Worm (Caenorhabditis elegans) whole organism, L1 larva: ENCODE measurements around the gene sknr-1.

Source experiments
- aha-1 ChIP-seq: fragments of 150-350 bp; optimal IDR thresholded peaks from 2 replicates; lab custom pipeline; 2014; ENCODE audit warnings: missing biosample characterization, missing genetic modification characterization
- alr-1 ChIP-seq: fragments of 200-800 bp; sonication (Bioruptor generic); optimal IDR thresholded peaks from 2 replicates; lab custom pipeline; 2018; ENCODE audit warnings: borderline replicate concordance, mild to moderate bottlenecking, missing genetic modification characterization, missing compliant biosample characterization
- ama-1 ChIP-seq: fragments of 150-350 bp; optimal IDR thresholded peaks from 2 replicates; lab custom pipeline; 2014
- blmp-1 ChIP-seq: fragments of 150-350 bp; optimal IDR thresholded peaks from 2 replicates; lab custom pipeline; 2014; ENCODE audit warnings: missing biosample characterization, missing genetic modification characterization
- ceh-8 ChIP-seq: fragments of 200-800 bp; sonication (Bioruptor generic); optimal IDR thresholded peaks from 2 replicates; lab custom pipeline; 2018; ENCODE audit warnings: mild to moderate bottlenecking, missing genetic modification characterization, moderate library complexity, missing compliant biosample characterization
- ceh-82 ChIP-seq, 3 experiments: fragments of 150-350 bp in 1 of 3; sonication (generic microtip) in 2 of 3; optimal IDR thresholded peaks; 2 replicates each; lab custom pipeline; 2014 to 2017; ENCODE audit warnings: missing biosample characterization in 3 of 3, missing genetic modification characterization in 3 of 3
- ceh-88 ChIP-seq: fragments of 200-800 bp; sonication (Bioruptor generic); IDR thresholded peaks from 2 replicates; pipeline ENCODE4 v1.3.6; 2022; ENCODE audit warnings: missing genetic modification characterization, missing compliant biosample characterization
- ceh-90 ChIP-seq: sonication (generic microtip); optimal IDR thresholded peaks from 2 replicates; lab custom pipeline; 2016; ENCODE audit warnings: missing genetic modification characterization, missing compliant biosample characterization
- efl-1 ChIP-seq, 4 experiments: fragments of 150-350 bp; optimal IDR thresholded peaks in 3 of 4; peaks in 1 of 4; 1 replicate in 1 of 4; 2 replicates in 3 of 4; lab custom pipeline; 2014; ENCODE audit warnings: missing biosample characterization in 2 of 4, missing genetic modification characterization in 2 of 4, missing genetic modification reagents in 2 of 4
- efl-3 ChIP-seq: fragments of 200-800 bp; sonication (Bioruptor generic); optimal IDR thresholded peaks from 2 replicates; lab custom pipeline; 2018; ENCODE audit warnings: mild to moderate bottlenecking, missing genetic modification characterization, missing compliant biosample characterization
- egl-27 ChIP-seq, 2 experiments: fragments of 150-350 bp in 1 of 2; sonication (generic microtip); optimal IDR thresholded peaks; 3 replicates each; lab custom pipeline; 2017 to 2018; ENCODE audit warnings: missing biosample characterization in 2 of 2, missing genetic modification characterization in 2 of 2, missing genetic modification reagents in 2 of 2
- elt-2 ChIP-seq: sonication (generic microtip); optimal IDR thresholded peaks from 2 replicates; lab custom pipeline; 2016; ENCODE audit warnings: missing genetic modification characterization, mild to moderate bottlenecking, inconsistent platforms, missing compliant biosample characterization, missing genetic modification reagents
- ets-5 ChIP-seq: fragments of 200-800 bp; sonication (Bioruptor generic); IDR thresholded peaks from 2 replicates; pipeline ENCODE4 v1.3.6; 2022; ENCODE audit warnings: missing genetic modification characterization, missing compliant biosample characterization
- fkh-10 ChIP-seq: sonication (generic microtip); optimal IDR thresholded peaks from 2 replicates; lab custom pipeline; 2017; ENCODE audit warnings: missing biosample characterization, missing genetic modification reagents, missing genetic modification characterization
- fkh-8 ChIP-seq: sonication (generic microtip); optimal IDR thresholded peaks from 2 replicates; lab custom pipeline; 2016; ENCODE audit warnings: mild to moderate bottlenecking, missing genetic modification characterization, missing compliant biosample characterization
- fos-1 ChIP-seq: fragments of 150-350 bp; optimal IDR thresholded peaks from 2 replicates; lab custom pipeline; 2014; ENCODE audit warnings: missing biosample characterization, missing genetic modification characterization
- hlh-17 ChIP-seq: fragments of 200-800 bp; sonication (Bioruptor generic); optimal IDR thresholded peaks from 2 replicates; lab custom pipeline; 2018; ENCODE audit warnings: missing genetic modification characterization, mild to moderate bottlenecking, missing compliant biosample characterization, moderate library complexity, borderline replicate concordance
- hpl-2 ChIP-seq: fragments of 150-350 bp; optimal IDR thresholded peaks from 2 replicates; lab custom pipeline; 2014; ENCODE audit warnings: missing biosample characterization, missing genetic modification reagents, missing genetic modification characterization
- lin-14 ChIP-seq: fragments of 200-800 bp; sonication (Bioruptor generic); optimal IDR thresholded peaks from 2 replicates; lab custom pipeline; 2018; ENCODE audit warnings: mild to moderate bottlenecking, missing genetic modification characterization, moderate library complexity, missing compliant biosample characterization
- lin-39 ChIP-seq: fragments of 150-350 bp; optimal IDR thresholded peaks from 2 replicates; lab custom pipeline; 2014; ENCODE audit warnings: missing biosample characterization, missing genetic modification reagents, missing genetic modification characterization
- lsy-2 ChIP-seq, 2 experiments: fragments of 150-350 bp; optimal IDR thresholded peaks; 2 replicates each; lab custom pipeline; 2014; ENCODE audit warnings: missing biosample characterization in 2 of 2, missing genetic modification characterization in 2 of 2
- mdl-1 ChIP-seq, 2 experiments: fragments of 150-350 bp; optimal IDR thresholded peaks; 2 replicates each; lab custom pipeline; 2014 to 2017; ENCODE audit warnings: missing biosample characterization in 2 of 2, missing genetic modification characterization in 2 of 2, inconsistent platforms in 1 of 2
- mep-1 ChIP-seq: fragments of 150-350 bp; optimal IDR thresholded peaks from 2 replicates; lab custom pipeline; 2014; ENCODE audit warnings: missing biosample characterization, missing genetic modification characterization
- nhr-11 ChIP-seq: fragments of 150-350 bp; optimal IDR thresholded peaks from 2 replicates; lab custom pipeline; 2014; ENCODE audit warnings: missing biosample characterization, missing genetic modification characterization
- nhr-19 ChIP-seq: fragments of 200-800 bp; sonication (Bioruptor generic); conservative IDR thresholded peaks from 2 replicates; pipeline ENCODE4 v1.3.6; 2022; ENCODE audit warnings: missing genetic modification characterization, missing compliant biosample characterization
- nhr-20 ChIP-seq: sonication (generic microtip); optimal IDR thresholded peaks from 2 replicates; lab custom pipeline; 2016; ENCODE audit warnings: mild to moderate bottlenecking, missing genetic modification characterization, missing compliant biosample characterization
- nhr-28 ChIP-seq: fragments of 150-350 bp; optimal IDR thresholded peaks from 2 replicates; lab custom pipeline; 2014; ENCODE audit warnings: missing biosample characterization, missing genetic modification characterization
- nhr-47 ChIP-seq: sonication (generic microtip); optimal IDR thresholded peaks from 2 replicates; lab custom pipeline; 2016; ENCODE audit warnings: mild to moderate bottlenecking, missing genetic modification characterization, moderate library complexity, missing compliant biosample characterization
- nhr-76 ChIP-seq: sonication (generic microtip); optimal IDR thresholded peaks from 2 replicates; lab custom pipeline; 2017; ENCODE audit warnings: missing biosample characterization, missing genetic modification characterization
- nhr-77 ChIP-seq: fragments of 150-350 bp; optimal IDR thresholded peaks from 2 replicates; lab custom pipeline; 2014; ENCODE audit warnings: missing biosample characterization, missing genetic modification characterization
- nhr-84 ChIP-seq: sonication (generic microtip); optimal IDR thresholded peaks from 2 replicates; lab custom pipeline; 2017; ENCODE audit warnings: missing biosample characterization, missing genetic modification characterization
- nhr-90 ChIP-seq: sonication (generic microtip); optimal IDR thresholded peaks from 2 replicates; lab custom pipeline; 2016; ENCODE audit warnings: mild to moderate bottlenecking, missing genetic modification characterization, missing compliant biosample characterization; ENCODE audit not compliant: poor library complexity
- pag-3 ChIP-seq: sonication (generic microtip); optimal IDR thresholded peaks from 2 replicates; lab custom pipeline; 2017; ENCODE audit warnings: missing genetic modification characterization, mild to moderate bottlenecking, missing compliant biosample characterization, antibody characterized with exemption, borderline replicate concordance; ENCODE audit not compliant: insufficient read depth
- pax-3 ChIP-seq: fragments of 200-800 bp; sonication (Bioruptor generic); optimal IDR thresholded peaks from 2 replicates; lab custom pipeline; 2018; ENCODE audit warnings: mild to moderate bottlenecking, missing genetic modification characterization, moderate library complexity, missing compliant biosample characterization
- rnt-1 ChIP-seq: sonication (generic microtip); optimal IDR thresholded peaks from 2 replicates; lab custom pipeline; 2016; ENCODE audit warnings: mild to moderate bottlenecking, missing genetic modification characterization, moderate library complexity, missing compliant biosample characterization
- swsn-7 ChIP-seq: sonication (generic microtip); optimal IDR thresholded peaks from 2 replicates; lab custom pipeline; 2016; ENCODE audit warnings: missing genetic modification characterization, missing compliant biosample characterization
- unc-62 ChIP-seq: fragments of 150-350 bp; optimal IDR thresholded peaks from 2 replicates; lab custom pipeline; 2014; ENCODE audit warnings: missing biosample characterization, missing genetic modification reagents, missing genetic modification characterization
- unc-98 ChIP-seq: fragments of 200-800 bp; sonication (Bioruptor generic); IDR thresholded peaks from 2 replicates; pipeline ENCODE4 v1.3.6; 2022; ENCODE audit warnings: missing genetic modification characterization, missing compliant biosample characterization
- vab-15 ChIP-seq: sonication (generic microtip); optimal IDR thresholded peaks from 2 replicates; lab custom pipeline; 2017; ENCODE audit warnings: missing genotype, mild to moderate bottlenecking, missing genetic modification characterization, missing compliant biosample characterization
- xbp-1 ChIP-seq: sonication (generic microtip); optimal IDR thresholded peaks from 2 replicates; lab custom pipeline; 2016; ENCODE audit warnings: missing genetic modification characterization, missing compliant biosample characterization

Gene sknr-1

ce11 chrV:2614986-2615687, 10.1 kb downstream of the sknr-1 start, which contains the start of gene F53E10.1 (continued):
- TF ChIP-seq ceh-88 (GFP tag; lab: Robert Waterston, UW) (no peak), lin-14 (GFP tag; lab: Kevin White, UChicago) (peak; percentile 82), ets-5 (GFP tag; lab: Robert Waterston, UW) (no peak), hlh-17 (GFP tag; lab: Kevin White, UChicago) (no peak), nhr-90 (tag; lab: Kevin White, UChicago) (peak; percentile 60), mep-1 (tag; lab: Kevin White, UChicago) (peak; percentile 52), elt-2 (tag; lab: Kevin White, UChicago) (peak; percentile 26), rnt-1 (tag; lab: Kevin White, UChicago) (peak; percentile 58), nhr-84 (no peak), aha-1 (tag; lab: Kevin White, UChicago) (no peak), fkh-10 (GFP tag; lab: Kevin White, UChicago) (no peak), lin-39 (tag; lab: Kevin White, UChicago) (no peak), vab-15 (no peak), pax-3 (tag; lab: Kevin White, UChicago) (no peak), fos-1 (no peak), nhr-20 (tag; lab: Kevin White, UChicago) (peak; percentile 84), nhr-76 (tag; lab: Kevin White, UChicago) (no peak), egl-27 (tag; optimal IDR thresholded peaks at IDR 0.05; lab: Kevin White, UChicago) (no peak), efl-1 (optimal IDR thresholded peaks at IDR 0.05; lab: Kevin White, UChicago) (peak; percentile 47 to 58), efl-1 (GFP tag; optimal IDR thresholded peaks at IDR 0.05 in 1 of 2; lab: Kevin White, UChicago) (peak; percentile 44 to 93), blmp-1 (tag; lab: Kevin White, UChicago) (peak; percentile 59), unc-62 (GFP tag; lab: Kevin White, UChicago) (no peak), ceh-90 (tag; lab: Kevin White, UChicago) (no peak), nhr-11 (no peak), swsn-7 (tag; lab: Kevin White, UChicago) (peak; percentile 33), nhr-77 (tag; lab: Kevin White, UChicago) (no peak), ceh-8 (GFP tag; lab: Kevin White, UChicago) (no peak), pag-3 (no peak), lsy-2 (tag; optimal IDR thresholded peaks at IDR 0.05; lab: Kevin White, UChicago) (peak; percentile 5 to 29), ama-1 (lab: Kevin White, UChicago) (no peak), nhr-19 (GFP tag; lab: Robert Waterston, UW) (peak; percentile 47; the same call in 1 of the 2 replicates), xbp-1 (tag; lab: Kevin White, UChicago) (no peak)

ce11 chrV:2608352-2608751, 16.9 kb downstream of the sknr-1 start, which contains the start of gene acr-17:
acr-17 (plus strand) TSS chrV:2608652.
- TF ChIP-seq egl-27 (tag; optimal IDR thresholded peaks at IDR 0.05; lab: Kevin White, UChicago) (no peak), nhr-28 (tag; lab: Kevin White, UChicago) (no peak), mdl-1 (tag; optimal IDR thresholded peaks at IDR 0.05; lab: Kevin White, UChicago) (no peak), ceh-90 (tag; lab: Kevin White, UChicago) (no peak), unc-98 (GFP tag; lab: Robert Waterston, UW) (no peak), alr-1 (no peak), nhr-47 (no peak), ceh-88 (GFP tag; lab: Robert Waterston, UW) (no peak), efl-3 (GFP tag; lab: Kevin White, UChicago) (no peak), fkh-8 (tag; lab: Kevin White, UChicago) (no peak), ceh-82 (tag; optimal IDR thresholded peaks at IDR 0.05; lab: Kevin White, UChicago) (no peak), hpl-2 (GFP tag; lab: Kevin White, UChicago) (no peak), blmp-1 (tag; lab: Kevin White, UChicago) (no peak)
